Fruit fly (Drosophila melanogaster) whole organism, pupa: Measurements from ENCODE around the gene Hacd1.

Experiments used
- CG10348 ChIP-seq: fragments of 200-800 bp; sonication (Bioruptor generic); IDR thresholded peaks from 2 replicates; pipeline ENCODE4 v1.3.6; 2022; ENCODE audit warnings: missing biosample characterization, missing genetic modification characterization
- CG12605 ChIP-seq: fragments of 200-800 bp; sonication (Bioruptor generic); IDR thresholded peaks from 2 replicates; pipeline ENCODE4 v1.3.6; 2022; ENCODE audit warnings: missing biosample characterization, missing genetic modification characterization
- CG13204 ChIP-seq: fragments of 200-800 bp; sonication (Bioruptor generic); optimal IDR thresholded peaks from 2 replicates; lab custom pipeline; 2018; ENCODE audit warnings: missing biosample characterization, mild to moderate bottlenecking, missing genetic modification characterization, moderate library complexity
- CG14655 ChIP-seq: fragments of 200-800 bp; sonication (Bioruptor generic); optimal IDR thresholded peaks from 3 replicates; lab custom pipeline; 2017; ENCODE audit warnings: mild to moderate bottlenecking, missing biosample characterization, missing genetic modification reagents, missing genetic modification characterization
- CG15710 ChIP-seq: fragments of 200-800 bp; sonication (Bioruptor generic); optimal IDR thresholded peaks from 2 replicates; lab custom pipeline; 2018; ENCODE audit warnings: missing biosample characterization, mild to moderate bottlenecking, missing genetic modification characterization, moderate library complexity
- CG17806 ChIP-seq: fragments of 200-800 bp; sonication (Bioruptor generic); optimal IDR thresholded peaks from 2 replicates; lab custom pipeline; 2018; ENCODE audit warnings: missing biosample characterization, mild to moderate bottlenecking, missing genetic modification characterization, moderate library complexity
- CG32121 ChIP-seq: fragments of 200-800 bp; sonication (Bioruptor generic); IDR thresholded peaks from 2 replicates; pipeline ENCODE4 v1.3.6; 2022; ENCODE audit warnings: missing biosample characterization, missing genetic modification characterization
- CG34367 ChIP-seq: fragments of 200-800 bp; sonication (Bioruptor generic); optimal IDR thresholded peaks from 2 replicates; lab custom pipeline; 2018; ENCODE audit warnings: missing biosample characterization, mild to moderate bottlenecking, missing genetic modification characterization
- CG4496 ChIP-seq: fragments of 200-800 bp; sonication (Bioruptor generic); IDR thresholded peaks from 3 replicates; pipeline ENCODE4 v1.3.6; 2022; ENCODE audit warnings: missing biosample characterization, missing genetic modification characterization
- CG8159 ChIP-seq: fragments of 200-800 bp; sonication (Bioruptor generic); optimal IDR thresholded peaks from 3 replicates; lab custom pipeline; 2018; ENCODE audit warnings: missing biosample characterization, mild to moderate bottlenecking, missing genetic modification characterization, moderate library complexity
- CG8301 ChIP-seq: fragments of 200-800 bp; sonication (Bioruptor generic); optimal IDR thresholded peaks from 2 replicates; lab custom pipeline; 2018; ENCODE audit warnings: missing biosample characterization, mild to moderate bottlenecking, missing genetic modification characterization
- CG9948 ChIP-seq: fragments of 200-800 bp; sonication (Bioruptor generic); optimal IDR thresholded peaks from 2 replicates; lab custom pipeline; 2018; ENCODE audit warnings: missing biosample characterization, mild to moderate bottlenecking, missing genetic modification characterization, moderate library complexity
- D1 ChIP-seq: fragments of 200-800 bp; sonication (Bioruptor generic); optimal IDR thresholded peaks from 2 replicates; lab custom pipeline; 2018; ENCODE audit warnings: missing biosample characterization, mild to moderate bottlenecking, missing genetic modification characterization, moderate library complexity
- EcR ChIP-seq: fragments of 200-800 bp; sonication (Bioruptor generic); optimal IDR thresholded peaks from 3 replicates; lab custom pipeline; 2019; ENCODE audit warnings: missing biosample characterization, missing genetic modification characterization, mild to moderate bottlenecking, moderate library complexity, missing genetic modification reagents
- Ets98B ChIP-seq: fragments of 200-800 bp; sonication (Bioruptor generic); IDR thresholded peaks from 2 replicates; pipeline ENCODE4 v1.3.6; 2022; ENCODE audit warnings: missing biosample characterization, missing genetic modification characterization
- Pif1A ChIP-seq: fragments of 200-800 bp; sonication (Bioruptor generic); optimal IDR thresholded peaks from 3 replicates; lab custom pipeline; 2016; ENCODE audit warnings: missing biosample characterization, missing genetic modification characterization
- Pif1B ChIP-seq: fragments of 200-800 bp; sonication (Bioruptor generic); optimal IDR thresholded peaks from 3 replicates; lab custom pipeline; 2016; ENCODE audit warnings: missing biosample characterization, missing genetic modification characterization
- Snoo ChIP-seq: fragments of 200-800 bp; sonication (Bioruptor generic); optimal IDR thresholded peaks from 3 replicates; lab custom pipeline; 2017; ENCODE audit warnings: missing biosample characterization, mild to moderate bottlenecking, missing genetic modification characterization, inconsistent platforms
- fd96Ca ChIP-seq: fragments of 200-800 bp; sonication (Bioruptor generic); IDR thresholded peaks from 3 replicates; pipeline ENCODE4 v1.3.6; 2022; ENCODE audit warnings: missing biosample characterization, missing genetic modification characterization
- gl ChIP-seq: fragments of 200-800 bp; sonication (Bioruptor generic); optimal IDR thresholded peaks from 2 replicates; lab custom pipeline; 2018; ENCODE audit warnings: missing biosample characterization, mild to moderate bottlenecking, missing genetic modification characterization
- rn ChIP-seq: fragments of 200-800 bp; sonication (Bioruptor generic); IDR thresholded peaks from 2 replicates; pipeline ENCODE4 v1.3.6; 2022; ENCODE audit warnings: missing biosample characterization, missing genetic modification characterization

Hacd1 gene

dm6 chr2L:12002051-12002450 lies at the start of gene Hacd1:
Gene Hacd1, minus strand, starts transcription at chr2L:12002266.
- TF ChIP-seq gl (tag; lab: Kevin White, UChicago) (no peak), rn (GFP tag; lab: Robert Waterston, UW) (no peak), CG8159 (tag; lab: Kevin White, UChicago) (no peak), CG17806 (tag; lab: Kevin White, UChicago) (no peak), CG32121 (GFP tag; lab: Robert Waterston, UW) (no peak), CG8301 (tag; lab: Kevin White, UChicago) (no peak), CG15710 (tag; lab: Kevin White, UChicago) (no peak), Snoo (tag; lab: Kevin White, UChicago) (no peak), Pif1B (no peak)
- TF ChIP-seq, all 21 proteins: peak for 0

- TF ChIP-seq rn (GFP tag; lab: Robert Waterston, UW) (no peak), EcR (GFP tag; lab: Kevin White, UChicago) (no peak), fd96Ca (GFP tag; lab: Robert Waterston, UW) (no peak), CG34367 (no peak), CG32121 (GFP tag; lab: Robert Waterston, UW) (no peak), CG17806 (tag; lab: Kevin White, UChicago) (no peak), CG10348 (GFP tag; lab: Robert Waterston, UW) (no peak), Pif1B (no peak), CG9948 (tag; lab: Kevin White, UChicago) (no peak), CG8159 (tag; lab: Kevin White, UChicago) (no peak)
Measured at dm6 chr2L:12049133-12049532, 47.1 kb upstream of the Hacd1 start, which contains the start of gene PLCXD. Gene PLCXD, plus strand, starts transcription at chr2L:12049418.

dm6 chr2L:12048723-12049122 lies 46.7 kb upstream of the Hacd1 start, which contains the start of gene Plzf:
Gene Plzf, minus strand, starts transcription at chr2L:12048918.
- no peak for TF ChIP-seq CG12605 (GFP tag; lab: Robert Waterston, UW)
- no peak for TF ChIP-seq CG10348 (GFP tag; lab: Robert Waterston, UW)
- TF ChIP-seq, all 21 proteins: peak for 0

- no peak for TF ChIP-seq CG4496 (GFP tag; lab: Robert Waterston, UW)
- no peak for TF ChIP-seq Ets98B (GFP tag; lab: Robert Waterston, UW)
- no peak for TF ChIP-seq CG8301 (tag; lab: Kevin White, UChicago)
- no peak for TF ChIP-seq Pif1B
- no peak for TF ChIP-seq CG8159 (tag; lab: Kevin White, UChicago)
- no peak for TF ChIP-seq rn (GFP tag; lab: Robert Waterston, UW)
- no peak for TF ChIP-seq CG12605 (GFP tag; lab: Robert Waterston, UW)
- no peak for TF ChIP-seq CG9948 (tag; lab: Kevin White, UChicago)
- TF ChIP-seq CG10348 (GFP tag; lab: Robert Waterston, UW), result no peak
- TF ChIP-seq Pif1A (GFP tag; lab: Kevin White, UChicago), result no peak
- no peak for TF ChIP-seq Snoo (tag; lab: Kevin White, UChicago)
- TF ChIP-seq CG15710 (tag; lab: Kevin White, UChicago), result no peak
- no peak for TF ChIP-seq D1 (tag; lab: Kevin White, UChicago)
- TF ChIP-seq CG14655 (GFP tag; lab: Kevin White, UChicago), result no peak
- no peak for TF ChIP-seq fd96Ca (GFP tag; lab: Robert Waterston, UW)
- no peak for TF ChIP-seq gl (tag; lab: Kevin White, UChicago)
- no peak for TF ChIP-seq CG17806 (tag; lab: Kevin White, UChicago)
Measured at dm6 chr2L:12046856-12047230, 44.8 kb upstream of the Hacd1 start.

- TF ChIP-seq Snoo (tag; lab: Kevin White, UChicago) (peak; percentile 92), CG8301 (tag; lab: Kevin White, UChicago) (peak; percentile 72), CG8159 (tag; lab: Kevin White, UChicago) (peak; percentile 88), CG13204 (GFP tag; lab: Kevin White, UChicago) (peak; percentile 39), Pif1B (peak; percentile 84), CG32121 (GFP tag; lab: Robert Waterston, UW) (peak; percentile 86), CG10348 (GFP tag; lab: Robert Waterston, UW) (no peak), Ets98B (GFP tag; lab: Robert Waterston, UW) (peak; percentile 89), CG14655 (GFP tag; lab: Kevin White, UChicago) (peak; percentile 80), CG17806 (tag; lab: Kevin White, UChicago) (peak; percentile 80), Pif1A (GFP tag; lab: Kevin White, UChicago) (peak; percentile 86), CG9948 (tag; lab: Kevin White, UChicago) (peak; percentile 72), EcR (GFP tag; lab: Kevin White, UChicago) (peak; percentile 72), gl (tag; lab: Kevin White, UChicago) (peak; percentile 20), fd96Ca (GFP tag; lab: Robert Waterston, UW) (peak; percentile 86), rn (GFP tag; lab: Robert Waterston, UW) (peak; percentile 74), CG4496 (GFP tag; lab: Robert Waterston, UW) (peak; percentile 92), D1 (tag; lab: Kevin White, UChicago) (peak; percentile 53), CG12605 (GFP tag; lab: Robert Waterston, UW) (peak; percentile 90), CG15710 (tag; lab: Kevin White, UChicago) (peak; percentile 86), CG34367 (peak; percentile 73)
Measured at dm6 chr2L:12045941-12046855, 44.1 kb upstream of the Hacd1 start, which contains the start of gene CG6770. Gene CG6770, minus strand, starts transcription at chr2L:12046118.
